Fruit fly (Drosophila melanogaster) whole organism, embryonic: ENCODE data around the gene CG4278.

Source experiments
- Ada2b ChIP-seq: fragments of 200-800 bp; sonication (Bioruptor generic); IDR thresholded peaks from 2 replicates; pipeline ENCODE4 v1.3.6; 2022; ENCODE audit warnings: missing biosample characterization, missing genetic modification characterization
- Adf1 ChIP-seq: fragments of 200-800 bp; sonication (Bioruptor generic); IDR thresholded peaks from 2 replicates; pipeline ENCODE4 v1.3.6; 2022; ENCODE audit warnings: missing biosample characterization, missing genetic modification characterization
- Antp ChIP-seq: fragments of 200-800 bp; sonication (Bioruptor generic); optimal IDR thresholded peaks from 3 replicates; lab custom pipeline; 2016; ENCODE audit warnings: missing biosample characterization, missing genetic modification characterization
- CG10147 ChIP-seq: fragments of 200-800 bp; sonication (Bioruptor generic); optimal IDR thresholded peaks from 2 replicates; lab custom pipeline; 2019; ENCODE audit warnings: missing biosample characterization, mild to moderate bottlenecking, missing genetic modification characterization, moderate library complexity
- CG10959 ChIP-seq: fragments of 200-800 bp; sonication (Bioruptor generic); IDR thresholded peaks from 2 replicates; pipeline ENCODE4 v1.3.6; 2022; ENCODE audit warnings: missing biosample characterization, missing genetic modification characterization
- CG11696 ChIP-seq: fragments of 200-800 bp; sonication (Bioruptor generic); IDR thresholded peaks from 2 replicates; pipeline ENCODE4 v1.3.6; 2022; ENCODE audit warnings: missing biosample characterization, missing genetic modification characterization
- CG12769 ChIP-seq: fragments of 200-800 bp; sonication (Bioruptor generic); optimal IDR thresholded peaks from 2 replicates; lab custom pipeline; 2019; ENCODE audit warnings: missing biosample characterization, mild to moderate bottlenecking, missing genetic modification characterization, moderate library complexity
- CG1529 ChIP-seq: fragments of 200-800 bp; sonication (Bioruptor generic); optimal IDR thresholded peaks from 3 replicates; lab custom pipeline; 2018; ENCODE audit warnings: missing biosample characterization, missing genetic modification characterization
- CG16813 ChIP-seq: fragments of 200-800 bp; sonication (Bioruptor generic); IDR thresholded peaks from 3 replicates; pipeline ENCODE4 v1.3.6; 2022; ENCODE audit warnings: missing biosample characterization, missing genetic modification characterization; ENCODE audit not compliant: partially characterized antibody
- CG2116 ChIP-seq: fragments of 200-800 bp; sonication (Bioruptor generic); optimal IDR thresholded peaks from 3 replicates; lab custom pipeline; 2018; ENCODE audit warnings: missing biosample characterization, mild to moderate bottlenecking, missing genetic modification characterization
- CG2875 ChIP-seq: fragments of 200-800 bp; sonication (Bioruptor generic); optimal IDR thresholded peaks from 2 replicates; lab custom pipeline; 2017; ENCODE audit warnings: missing biosample characterization, mild to moderate bottlenecking, missing genetic modification characterization, missing genetic modification reagents
- CG31224 ChIP-seq: fragments of 200-800 bp; sonication (Bioruptor generic); IDR thresholded peaks from 2 replicates; pipeline ENCODE4 v1.3.6; 2022; ENCODE audit warnings: missing biosample characterization, missing genetic modification characterization
- CG3281 ChIP-seq: fragments of 200-800 bp; sonication (Bioruptor generic); optimal IDR thresholded peaks from 3 replicates; lab custom pipeline; 2017; ENCODE audit warnings: missing biosample characterization, mild to moderate bottlenecking, missing genetic modification characterization
- CG33557 ChIP-seq: fragments of 200-800 bp; sonication (Bioruptor generic); optimal IDR thresholded peaks from 2 replicates; lab custom pipeline; 2019; ENCODE audit warnings: missing biosample characterization, mild to moderate bottlenecking, missing genetic modification characterization, moderate library complexity
- CG34376 ChIP-seq: fragments of 200-800 bp; sonication (Bioruptor generic); optimal IDR thresholded peaks from 2 replicates; lab custom pipeline; 2018; ENCODE audit warnings: missing biosample characterization, mild to moderate bottlenecking, missing genetic modification characterization
- CG7357 ChIP-seq: fragments of 200-800 bp; sonication (Bioruptor generic); IDR thresholded peaks from 3 replicates; pipeline ENCODE4 v1.3.6; 2022; ENCODE audit warnings: missing biosample characterization, missing genetic modification characterization
- CG7372 ChIP-seq: fragments of 200-800 bp; sonication (Bioruptor generic); IDR thresholded peaks from 2 replicates; pipeline ENCODE4 v1.3.6; 2022; ENCODE audit warnings: missing biosample characterization, missing genetic modification characterization
- CG8388 ChIP-seq: fragments of 200-800 bp; sonication (Bioruptor generic); optimal IDR thresholded peaks from 2 replicates; lab custom pipeline; 2019; ENCODE audit warnings: missing biosample characterization, mild to moderate bottlenecking, missing genetic modification characterization, moderate library complexity
- CG8765 ChIP-seq: fragments of 200-800 bp; sonication (Bioruptor generic); IDR thresholded peaks from 2 replicates; pipeline ENCODE4 v1.3.6; 2022; ENCODE audit warnings: missing biosample characterization, missing genetic modification characterization
- Dll ChIP-seq: fragments of 200-800 bp; sonication (Bioruptor generic); IDR thresholded peaks from 4 replicates; pipeline ENCODE4 v1.3.6; 2022; ENCODE audit warnings: missing biosample characterization, missing genetic modification characterization; ENCODE audit not compliant: partially characterized antibody
- E2f2 ChIP-seq: fragments of 200-800 bp; sonication (Bioruptor generic); IDR thresholded peaks from 2 replicates; pipeline ENCODE4 v1.3.6; 2022; ENCODE audit warnings: missing biosample characterization, missing genetic modification characterization
- HLH54F ChIP-seq: fragments of 200-800 bp; sonication (Bioruptor generic); optimal IDR thresholded peaks from 3 replicates; lab custom pipeline; 2016; ENCODE audit warnings: missing biosample characterization, missing genetic modification characterization
- Hr3 ChIP-seq: fragments of 200-800 bp; sonication (Bioruptor generic); optimal IDR thresholded peaks from 3 replicates; lab custom pipeline; 2016; ENCODE audit warnings: missing biosample characterization, missing genetic modification characterization
- Kr ChIP-seq: fragments of 200-800 bp; sonication (Bioruptor generic); optimal IDR thresholded peaks from 2 replicates; lab custom pipeline; 2017; ENCODE audit warnings: missing biosample characterization, mild to moderate bottlenecking, missing genetic modification characterization
- NC2α ChIP-seq: fragments of 200-800 bp; sonication (Bioruptor generic); optimal IDR thresholded peaks from 2 replicates; lab custom pipeline; 2016; ENCODE audit warnings: missing biosample characterization, missing genetic modification characterization
- Neu2 ChIP-seq: fragments of 200-800 bp; sonication (Bioruptor generic); optimal IDR thresholded peaks from 3 replicates; lab custom pipeline; 2016; ENCODE audit warnings: missing biosample characterization, missing genetic modification characterization, borderline replicate concordance
- Opbp ChIP-seq: fragments of 200-800 bp; sonication (Bioruptor generic); IDR thresholded peaks from 3 replicates; pipeline ENCODE4 v1.3.6; 2022; ENCODE audit warnings: missing biosample characterization, missing genetic modification characterization; ENCODE audit not compliant: partially characterized antibody
- Ravus ChIP-seq: fragments of 200-800 bp; sonication (Bioruptor generic); IDR thresholded peaks from 2 replicates; pipeline ENCODE4 v1.3.6; 2022; ENCODE audit warnings: missing biosample characterization, missing genetic modification characterization
- Rx ChIP-seq: fragments of 200-800 bp; sonication (Bioruptor generic); IDR thresholded peaks from 2 replicates; pipeline ENCODE4 v1.3.6; 2022; ENCODE audit warnings: missing biosample characterization, missing genetic modification characterization
- ac ChIP-seq: fragments of 200-800 bp; sonication (Bioruptor generic); optimal IDR thresholded peaks from 3 replicates; lab custom pipeline; 2017; ENCODE audit warnings: missing biosample characterization, mild to moderate bottlenecking, missing genetic modification characterization
- ap ChIP-seq: fragments of 200-800 bp; sonication (Bioruptor generic); IDR thresholded peaks from 2 replicates; pipeline ENCODE4 v1.3.6; 2022; ENCODE audit warnings: missing biosample characterization, missing genetic modification characterization
- corto ChIP-seq: fragments of 200-800 bp; sonication (Bioruptor generic); optimal IDR thresholded peaks from 2 replicates; lab custom pipeline; 2016; ENCODE audit warnings: missing biosample characterization, mild to moderate bottlenecking, missing genetic modification characterization, moderate library complexity
- dan ChIP-seq: fragments of 200-800 bp; sonication (Bioruptor generic); IDR thresholded peaks from 2 replicates; pipeline ENCODE4 v1.3.6; 2022; ENCODE audit warnings: missing biosample characterization, missing genetic modification characterization
- dati ChIP-seq: fragments of 200-800 bp; sonication (Bioruptor generic); IDR thresholded peaks from 2 replicates; pipeline ENCODE4 v1.3.6; 2022; ENCODE audit warnings: missing biosample characterization, missing genetic modification characterization
- dmrt99B ChIP-seq: fragments of 200-800 bp; sonication (Bioruptor generic); optimal IDR thresholded peaks from 2 replicates; lab custom pipeline; 2018; ENCODE audit warnings: missing biosample characterization, mild to moderate bottlenecking, missing genetic modification characterization, moderate library complexity
- fu2 ChIP-seq: fragments of 200-800 bp; sonication (Bioruptor generic); optimal IDR thresholded peaks from 2 replicates; lab custom pipeline; 2016; ENCODE audit warnings: missing biosample characterization, missing genetic modification characterization
- gce ChIP-seq: fragments of 200-800 bp; sonication (Bioruptor generic); IDR thresholded peaks from 3 replicates; pipeline ENCODE4 v1.3.6; 2022; ENCODE audit warnings: missing biosample characterization, missing genetic modification characterization
- her ChIP-seq: fragments of 200-800 bp; sonication (Bioruptor generic); optimal IDR thresholded peaks from 2 replicates; lab custom pipeline; 2016; ENCODE audit warnings: missing biosample characterization, missing genetic modification characterization
- hth ChIP-seq: fragments of >200 bp; optimal IDR thresholded peaks from 2 replicates; lab custom pipeline; 2017; ENCODE audit warnings: inconsistent platforms
- inv ChIP-seq: fragments of 200-800 bp; sonication (Bioruptor generic); IDR thresholded peaks from 2 replicates; pipeline ENCODE4 v1.3.6; 2022; ENCODE audit warnings: missing biosample characterization, missing genetic modification characterization; ENCODE audit not compliant: partially characterized antibody
- lab ChIP-seq: fragments of 200-800 bp; sonication (Bioruptor generic); optimal IDR thresholded peaks from 3 replicates; lab custom pipeline; 2017; ENCODE audit warnings: missing biosample characterization, missing genetic modification characterization, mild to moderate bottlenecking, moderate library complexity, missing genetic modification reagents
- lov ChIP-seq, 2 experiments: fragments of 200-800 bp in 1 of 2; fragments of >200 bp in 1 of 2; sonication (Bioruptor generic) in 1 of 2; IDR thresholded peaks in 1 of 2; optimal IDR thresholded peaks in 1 of 2; 2 replicates in 1 of 2; 3 replicates in 1 of 2; pipeline versions ENCODE4 v1.3.6 to Lab custom; 2017 to 2022; ENCODE audit warnings: missing biosample characterization in 1 of 2, missing genetic modification characterization in 1 of 2
- nom ChIP-seq: fragments of 200-800 bp; sonication (Bioruptor generic); optimal IDR thresholded peaks from 2 replicates; lab custom pipeline; 2017; ENCODE audit warnings: missing biosample characterization, missing genetic modification characterization, mild to moderate bottlenecking, moderate library complexity, missing genetic modification reagents
- peb ChIP-seq: fragments of 200-800 bp; sonication (Bioruptor generic); IDR thresholded peaks from 2 replicates; pipeline ENCODE4 v1.3.6; 2022; ENCODE audit warnings: missing biosample characterization, missing genetic modification characterization
- pita ChIP-seq: fragments of 200-800 bp; sonication (Bioruptor generic); optimal IDR thresholded peaks from 2 replicates; lab custom pipeline; 2017; ENCODE audit warnings: missing biosample characterization, mild to moderate bottlenecking, missing genetic modification characterization
- pzg ChIP-seq: fragments of 200-800 bp; sonication (Bioruptor generic); optimal IDR thresholded peaks from 3 replicates; lab custom pipeline; 2018; ENCODE audit warnings: missing biosample characterization, mild to moderate bottlenecking, missing genetic modification characterization, moderate library complexity
- repo ChIP-seq: fragments of 200-800 bp; sonication (Bioruptor generic); optimal IDR thresholded peaks from 2 replicates; lab custom pipeline; 2016; ENCODE audit warnings: missing biosample characterization, missing genetic modification characterization
- trem ChIP-seq: fragments of 200-800 bp; optimal IDR thresholded peaks from 3 replicates; lab custom pipeline; 2019; ENCODE audit warnings: missing biosample characterization, mild to moderate bottlenecking, missing genetic modification characterization, moderate library complexity
- unc-4 ChIP-seq: fragments of 200-800 bp; sonication (Bioruptor generic); IDR thresholded peaks from 2 replicates; pipeline ENCODE4 v1.3.6; 2022; ENCODE audit warnings: missing biosample characterization, missing genetic modification characterization; ENCODE audit not compliant: partially characterized antibody
- vnd ChIP-seq: fragments of 200-800 bp; sonication (Bioruptor generic); IDR thresholded peaks from 3 replicates; pipeline ENCODE4 v1.3.6; 2022; ENCODE audit warnings: missing biosample characterization, missing genetic modification characterization; ENCODE audit not compliant: partially characterized antibody

The CG4278 gene

dm6 chr2L:16285692-16286359 lies 41.0 kb upstream of the CG4278 start (continued):
- TF ChIP-seq dmrt99B = peak; percentile 91
- peak; percentile 81 for TF ChIP-seq CG2875 (GFP tag; lab: Kevin White, UChicago)
- peak; percentile 78 for TF ChIP-seq trem (tag; lab: Kevin White, UChicago)
- TF ChIP-seq CG11696 = no peak
- TF ChIP-seq CG34376 (GFP tag; lab: Kevin White, UChicago) = no peak
- peak; percentile 36 for TF ChIP-seq CG2116 (GFP tag; lab: Kevin White, UChicago)
- TF ChIP-seq CG12769 (tag; lab: Kevin White, UChicago) = peak; percentile 92
- no peak for TF ChIP-seq CG7372
- peak; percentile 87 for TF ChIP-seq HLH54F (GFP tag; lab: Kevin White, UChicago)
- TF ChIP-seq E2f2 (GFP tag; lab: Robert Waterston, UW) = no peak
- peak; percentile 87 for TF ChIP-seq her (GFP tag; lab: Kevin White, UChicago)
- TF ChIP-seq Hr3 (GFP tag; lab: Kevin White, UChicago) = peak; percentile 78
- TF ChIP-seq CG3281 (GFP tag; lab: Kevin White, UChicago) = peak; percentile 87
- TF ChIP-seq CG16813 (GFP tag; lab: Robert Waterston, UW) = no peak
- peak; percentile 47 for TF ChIP-seq NC2α (GFP tag; lab: Kevin White, UChicago)
- no peak for TF ChIP-seq peb (GFP tag; lab: Robert Waterston, UW)
- TF ChIP-seq Antp = peak; percentile 83
- TF ChIP-seq gce = no peak
- no peak for TF ChIP-seq CG31224 (GFP tag; lab: Robert Waterston, UW)
- no peak for TF ChIP-seq pita (GFP tag; lab: Kevin White, UChicago)
- peak; percentile 67 for TF ChIP-seq repo
- TF ChIP-seq Ravus = no peak
- no peak for TF ChIP-seq Ada2b (GFP tag; lab: Robert Waterston, UW)
- TF ChIP-seq corto (GFP tag; lab: Kevin White, UChicago) = peak; percentile 77
- TF ChIP-seq pzg (GFP tag; lab: Kevin White, UChicago) = peak; percentile 3
- TF ChIP-seq Rx = no peak
- peak; percentile 5 for TF ChIP-seq ac
- TF ChIP-seq Opbp (GFP tag; lab: Robert Waterston, UW) = no peak
- peak; percentile 80 for TF ChIP-seq fu2 (GFP tag; lab: Kevin White, UChicago)
- no peak for TF ChIP-seq unc-4
- peak; percentile 50 for TF ChIP-seq CG33557 (GFP tag; lab: Kevin White, UChicago)
- TF ChIP-seq dan (GFP tag; lab: Robert Waterston, UW) = no peak
- TF ChIP-seq Dll (GFP tag; lab: Robert Waterston, UW) = no peak
- no peak for TF ChIP-seq dati (GFP tag; lab: Robert Waterston, UW)
- TF ChIP-seq CG10959 (GFP tag; lab: Robert Waterston, UW) = no peak
- TF ChIP-seq ap (GFP tag; lab: Robert Waterston, UW) = no peak
- peak; percentile 63 for TF ChIP-seq Neu2
- TF ChIP-seq CG1529 (GFP tag; lab: Kevin White, UChicago) = peak; percentile 73
- peak; percentile 15 for TF ChIP-seq Kr (GFP tag; lab: Kevin White, UChicago)
- peak; percentile 85 for TF ChIP-seq CG10147
- TF ChIP-seq Adf1 (GFP tag; lab: Robert Waterston, UW) = no peak
- peak; percentile 91 for TF ChIP-seq lab (GFP tag; lab: Kevin White, UChicago)
- TF ChIP-seq CG7357 (GFP tag; lab: Robert Waterston, UW) = peak; percentile 83
- TF ChIP-seq CG8765 = no peak
- TF ChIP-seq CG8388 (GFP tag; lab: Kevin White, UChicago) = peak; percentile 84
- TF ChIP-seq nom (GFP tag; lab: Kevin White, UChicago) = peak; percentile 12
- TF ChIP-seq lov (optimal IDR thresholded peaks at IDR 0.05; lab: Kevin White, UChicago) = no peak
- TF ChIP-seq lov (GFP tag; IDR thresholded peaks at IDR 0.05; lab: Robert Waterston, UW) = no peak
- no peak for TF ChIP-seq inv (GFP tag; lab: Robert Waterston, UW)
- TF ChIP-seq vnd (GFP tag; lab: Robert Waterston, UW) = no peak
- no peak for TF ChIP-seq hth (lab: Kevin White, UChicago)
